Worm (Caenorhabditis elegans) whole organism, early embryonic: ENCODE results near the gene C27H5.2.

Experiments used
- B0310.2 ChIP-seq: sonication (generic microtip); optimal IDR thresholded peaks from 2 replicates; lab custom pipeline; 2016; ENCODE audit warnings: mild to moderate bottlenecking, missing genetic modification characterization, missing compliant biosample characterization
- F13C5.2 ChIP-seq: sonication (generic microtip); optimal IDR thresholded peaks from 2 replicates; lab custom pipeline; 2017; ENCODE audit warnings: mild to moderate bottlenecking, missing genetic modification characterization, inconsistent platforms, missing compliant biosample characterization
- aly-1 ChIP-seq: sonication (generic microtip); optimal IDR thresholded peaks from 2 replicates; lab custom pipeline; 2016; ENCODE audit warnings: missing genetic modification characterization, missing compliant biosample characterization
- ama-1 ChIP-seq: fragments of 150-350 bp; optimal IDR thresholded peaks from 2 replicates; lab custom pipeline; 2014
- ceh-13 ChIP-seq: fragments of 200-800 bp; sonication (Bioruptor generic); optimal IDR thresholded peaks from 2 replicates; lab custom pipeline; 2018; ENCODE audit warnings: mild to moderate bottlenecking, missing genetic modification characterization, missing compliant biosample characterization
- ceh-36 ChIP-seq: sonication (generic microtip); optimal IDR thresholded peaks from 2 replicates; lab custom pipeline; 2016; ENCODE audit warnings: missing genetic modification characterization, inconsistent platforms, missing compliant biosample characterization
- ets-7 ChIP-seq: sonication (generic microtip); optimal IDR thresholded peaks from 2 replicates; lab custom pipeline; 2016; ENCODE audit warnings: missing genotype, missing genetic modification characterization, missing compliant biosample characterization
- flt-1 ChIP-seq: fragments of 200-800 bp; sonication (Bioruptor generic); IDR thresholded peaks from 2 replicates; pipeline ENCODE4 v1.3.6; 2022; ENCODE audit warnings: missing genetic modification characterization, missing compliant biosample characterization
- hmbx-1 ChIP-seq: sonication (generic microtip); optimal IDR thresholded peaks from 2 replicates; lab custom pipeline; 2016; ENCODE audit warnings: mild to moderate bottlenecking, missing genetic modification characterization, missing compliant biosample characterization
- hmg-4 ChIP-seq: fragments of 200-800 bp; sonication (Bioruptor generic); optimal IDR thresholded peaks from 2 replicates; lab custom pipeline; 2018; ENCODE audit warnings: mild to moderate bottlenecking, missing genetic modification characterization, missing compliant biosample characterization
- hnd-1 ChIP-seq: sonication (generic microtip); optimal IDR thresholded peaks from 2 replicates; lab custom pipeline; 2016; ENCODE audit warnings: missing genetic modification characterization, missing compliant biosample characterization
- pes-1 ChIP-seq: fragments of 200-800 bp; sonication (Bioruptor generic); IDR thresholded peaks from 2 replicates; pipeline ENCODE4 v1.3.6; 2022; ENCODE audit warnings: missing genetic modification reagents, missing genetic modification characterization, missing compliant biosample characterization
- scrt-1 ChIP-seq: fragments of 200-800 bp; sonication (Bioruptor generic); IDR thresholded peaks from 2 replicates; pipeline ENCODE4 v1.3.6; 2022; ENCODE audit warnings: missing genetic modification characterization, missing compliant biosample characterization
- sea-1 ChIP-seq: fragments of 200-800 bp; sonication (Bioruptor generic); conservative IDR thresholded peaks from 2 replicates; pipeline ENCODE4 v1.3.6; 2022; ENCODE audit warnings: missing genetic modification characterization, missing compliant biosample characterization
- tbx-11 ChIP-seq: fragments of 200-800 bp; sonication (Bioruptor generic); IDR thresholded peaks from 2 replicates; pipeline ENCODE4 v1.3.6; 2022; ENCODE audit warnings: missing genetic modification characterization, missing compliant biosample characterization
- tbx-37 ChIP-seq: fragments of 200-800 bp; sonication (Bioruptor generic); conservative IDR thresholded peaks from 2 replicates; pipeline ENCODE4 v1.3.6; 2022; ENCODE audit warnings: missing genetic modification reagents, missing genetic modification characterization, missing compliant biosample characterization
- tra-4 ChIP-seq: sonication (generic microtip); optimal IDR thresholded peaks from 2 replicates; lab custom pipeline; 2017; ENCODE audit warnings: missing genetic modification characterization, missing compliant biosample characterization

C27H5.2 gene

ce11 chrII:7161512-7161911 is 6.1 kb downstream of the C27H5.2 start, which contains the start of gene C27H5.12:
TSS of gene C27H5.12 (minus strand) at chrII:7161612.
- TF ChIP-seq ceh-13 (no peak), ets-7 (tag; lab: Kevin White, UChicago) (no peak), F13C5.2 (no peak), aly-1 (tag; lab: Kevin White, UChicago) (no peak), ama-1 (lab: Kevin White, UChicago) (no peak), B0310.2 (no peak), hmg-4 (GFP tag; lab: Kevin White, UChicago) (no peak), pes-1 (no peak), ceh-36 (tag; lab: Kevin White, UChicago) (no peak), scrt-1 (GFP tag; lab: Robert Waterston, UW) (no peak), sea-1 (GFP tag; lab: Robert Waterston, UW) (no peak), hmbx-1 (no peak)

DNA sequence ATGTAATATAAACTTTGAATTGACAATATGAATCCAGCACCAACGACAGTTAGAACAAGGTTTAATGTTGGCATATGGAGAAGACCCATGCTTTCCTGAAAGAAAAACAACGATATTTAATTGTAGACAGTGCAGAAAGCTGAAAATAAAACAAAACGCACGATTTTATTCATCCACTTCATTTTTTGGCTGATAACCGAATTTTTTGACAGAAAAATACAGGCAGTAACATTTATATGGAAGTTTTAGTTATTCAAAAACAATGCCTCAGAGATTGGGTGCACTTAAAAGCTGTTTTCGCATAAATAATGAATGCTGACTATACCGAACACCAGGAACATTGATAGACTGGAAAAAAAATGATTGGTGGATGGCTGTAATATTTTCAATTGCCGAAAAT is 10.4 kb downstream of the C27H5.2 start, which contains the start of gene mfsd-13.2:
TSS of gene mfsd-13.2 (minus strand) at position 101 of the 400 bp plus-strand sequence.
- no peak for TF ChIP-seq aly-1 (tag; lab: Kevin White, UChicago)
- no peak for TF ChIP-seq ets-7 (tag; lab: Kevin White, UChicago)
- no peak for TF ChIP-seq tbx-37
- TF ChIP-seq tra-4 (tag; lab: Kevin White, UChicago) = no peak
- no peak for TF ChIP-seq sea-1 (GFP tag; lab: Robert Waterston, UW)
- no peak for TF ChIP-seq ama-1 (lab: Kevin White, UChicago)
- no peak for TF ChIP-seq flt-1 (GFP tag; lab: Robert Waterston, UW)
- no peak for TF ChIP-seq hnd-1
- TF ChIP-seq F13C5.2 = no peak

- no peak for TF ChIP-seq sea-1 (GFP tag; lab: Robert Waterston, UW)
- no peak for TF ChIP-seq ets-7 (tag; lab: Kevin White, UChicago)
- TF ChIP-seq tbx-11 (GFP tag; lab: Robert Waterston, UW) = no peak
- TF ChIP-seq flt-1 (GFP tag; lab: Robert Waterston, UW) = no peak
- TF ChIP-seq B0310.2 = no peak
- no peak for TF ChIP-seq hmbx-1
- TF ChIP-seq ceh-13 = no peak
- no peak for TF ChIP-seq scrt-1 (GFP tag; lab: Robert Waterston, UW)
- no peak for TF ChIP-seq tra-4 (tag; lab: Kevin White, UChicago)
Measured at ce11 chrII:7166768-7167167, 11.4 kb downstream of the C27H5.2 start.

DNA sequence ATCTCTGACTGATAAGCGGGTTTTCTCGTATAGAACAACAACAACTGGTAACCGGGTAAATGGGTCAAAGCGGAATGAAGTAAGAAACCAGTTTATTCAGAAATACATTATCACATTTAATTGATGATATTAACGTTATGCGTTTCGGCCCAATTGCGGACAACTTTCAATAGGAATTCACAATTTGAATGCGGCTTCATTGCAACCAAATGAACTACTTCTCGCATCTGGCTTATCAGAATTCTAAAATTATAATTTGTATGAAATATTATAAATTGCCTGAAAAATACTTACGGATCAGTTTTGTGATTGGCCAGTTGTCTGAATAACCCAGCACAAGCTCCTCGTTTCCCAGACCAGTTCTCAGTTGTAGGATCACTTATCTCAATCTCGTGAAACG is 13.3 kb downstream of the C27H5.2 start, which contains the start of gene col-36:
TSS of gene col-36 (minus strand) at position 101 of the 400 bp plus-strand sequence.
- TF ChIP-seq F13C5.2 (no peak), hmbx-1 (no peak), scrt-1 (GFP tag; lab: Robert Waterston, UW) (no peak), hnd-1 (no peak), flt-1 (GFP tag; lab: Robert Waterston, UW) (no peak), tbx-37 (no peak), ets-7 (tag; lab: Kevin White, UChicago) (no peak), B0310.2 (no peak), sea-1 (GFP tag; lab: Robert Waterston, UW) (no peak), tra-4 (tag; lab: Kevin White, UChicago) (no peak), ceh-13 (no peak), aly-1 (tag; lab: Kevin White, UChicago) (no peak)

- TF ChIP-seq aly-1 (tag; lab: Kevin White, UChicago) = no peak
- no peak for TF ChIP-seq F13C5.2
- no peak for TF ChIP-seq pes-1
- TF ChIP-seq ceh-13 = no peak
- no peak for TF ChIP-seq ets-7 (tag; lab: Kevin White, UChicago)
- TF ChIP-seq hnd-1 = no peak
Measured at ce11 chrII:7171305-7171998, 16.1 kb downstream of the C27H5.2 start, which contains the start of gene dyf-13. TSS of gene dyf-13 (minus strand) at chrII:7171355.

DNA sequence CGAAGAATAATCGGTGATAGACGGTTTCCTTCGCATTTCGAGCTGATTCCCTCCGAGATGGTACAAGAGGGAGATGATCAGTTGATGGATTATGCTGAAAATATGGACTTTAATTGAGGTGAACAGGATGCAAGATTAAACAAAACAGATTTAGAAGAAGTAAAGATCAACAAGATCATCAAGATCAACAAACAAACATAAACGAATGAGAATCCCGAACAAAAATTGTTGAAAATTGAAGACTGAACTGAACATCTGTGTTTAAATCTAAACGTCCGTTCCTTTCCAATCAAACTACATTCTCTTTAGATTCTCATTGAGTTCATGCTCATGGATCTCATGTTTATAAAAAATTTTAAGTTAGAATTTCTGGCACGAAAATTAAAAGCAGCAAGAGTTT is 19.5 kb downstream of the C27H5.2 start, which contains the start of gene glc-4:
TSS of gene glc-4 (minus strand) at position 101 of the 400 bp plus-strand sequence.
- TF ChIP-seq tra-4 (tag; lab: Kevin White, UChicago) (no peak), ceh-36 (tag; lab: Kevin White, UChicago) (no peak), pes-1 (no peak), B0310.2 (no peak), ama-1 (lab: Kevin White, UChicago) (no peak), hmg-4 (GFP tag; lab: Kevin White, UChicago) (no peak), aly-1 (tag; lab: Kevin White, UChicago) (no peak), hnd-1 (no peak), tbx-11 (GFP tag; lab: Robert Waterston, UW) (no peak), sea-1 (GFP tag; lab: Robert Waterston, UW) (no peak), scrt-1 (GFP tag; lab: Robert Waterston, UW) (no peak), F13C5.2 (no peak), hmbx-1 (no peak), tbx-37 (no peak), flt-1 (GFP tag; lab: Robert Waterston, UW) (no peak), ceh-13 (no peak), ets-7 (tag; lab: Kevin White, UChicago) (no peak)

- no peak for TF ChIP-seq tra-4 (tag; lab: Kevin White, UChicago)
- no peak for TF ChIP-seq ceh-36 (tag; lab: Kevin White, UChicago)
Measured at ce11 chrII:7176108-7176507, 20.7 kb downstream of the C27H5.2 start.

DNA sequence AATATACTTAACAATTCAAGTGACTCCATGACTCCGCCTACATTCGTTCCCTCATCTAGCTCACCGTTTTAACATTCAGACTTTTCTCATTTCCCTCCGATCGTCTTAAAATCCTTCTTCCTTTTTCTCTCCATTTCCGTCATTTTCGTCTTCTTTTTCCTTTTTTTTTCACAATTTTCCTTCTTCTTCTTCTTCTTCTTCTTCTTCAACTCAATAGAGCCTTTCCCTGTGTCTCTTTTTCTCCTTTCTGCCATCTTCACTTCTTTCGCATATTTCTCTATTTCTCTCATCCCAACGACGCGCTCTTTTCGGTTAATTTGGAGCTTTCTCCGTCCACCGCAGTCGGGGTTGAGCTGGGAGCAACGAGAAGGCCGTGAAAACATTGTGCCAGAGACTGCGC is 27.2 kb downstream of the C27H5.2 start:
- TF ChIP-seq ceh-36 (tag; lab: Kevin White, UChicago) (no peak), F13C5.2 (no peak), ceh-13 (no peak)
